Worm (Caenorhabditis elegans) whole organism, midembryonic: Measurements from ENCODE around the gene trul-1.

Experiments used
- cog-1 ChIP-seq: sonication (generic microtip); optimal IDR thresholded peaks from 2 replicates; lab custom pipeline; 2016; ENCODE audit warnings: missing genetic modification characterization, missing compliant biosample characterization
- flt-1 ChIP-seq: fragments of 200-800 bp; sonication (Bioruptor generic); IDR thresholded peaks from 2 replicates; pipeline ENCODE4 v1.3.6; 2022; ENCODE audit warnings: missing genetic modification characterization, missing compliant biosample characterization
- klf-2 ChIP-seq: fragments of 200-800 bp; sonication (Bioruptor generic); conservative IDR thresholded peaks from 2 replicates; pipeline ENCODE4 v1.3.6; 2022; ENCODE audit warnings: missing genetic modification reagents, missing genetic modification characterization, missing compliant biosample characterization
- med-1 ChIP-seq: sonication (generic microtip); optimal IDR thresholded peaks from 2 replicates; lab custom pipeline; 2017; ENCODE audit warnings: missing genetic modification characterization, mild to moderate bottlenecking, missing compliant biosample characterization, antibody characterized with exemption, missing genetic modification reagents; ENCODE audit not compliant: insufficient read depth
- ref-1 ChIP-seq: fragments of 200-800 bp; sonication (Bioruptor generic); conservative IDR thresholded peaks from 2 replicates; pipeline ENCODE4 v1.3.6; 2022; ENCODE audit warnings: missing genetic modification reagents, missing genetic modification characterization, missing compliant biosample characterization
- tab-1 ChIP-seq: fragments of 200-800 bp; sonication (Bioruptor generic); IDR thresholded peaks from 2 replicates; pipeline ENCODE4 v1.3.6; 2022; ENCODE audit warnings: missing genetic modification characterization, missing compliant biosample characterization
- ztf-23 ChIP-seq: fragments of 200-800 bp; sonication (Bioruptor generic); IDR thresholded peaks from 2 replicates; pipeline ENCODE4 v1.3.6; 2022; ENCODE audit warnings: missing genetic modification reagents, missing genetic modification characterization, missing compliant biosample characterization
- ztf-29 ChIP-seq: fragments of 200-800 bp; sonication (Bioruptor generic); IDR thresholded peaks from 2 replicates; pipeline ENCODE4 v1.3.6; 2022; ENCODE audit warnings: missing genetic modification reagents, missing genetic modification characterization, missing compliant biosample characterization

- no peak for TF ChIP-seq ref-1 (GFP tag; lab: Robert Waterston, UW)
- TF ChIP-seq flt-1 (GFP tag; lab: Robert Waterston, UW) = no peak
- TF ChIP-seq ztf-29 (GFP tag; lab: Robert Waterston, UW) = no peak
- TF ChIP-seq klf-2 = no peak
- TF ChIP-seq ztf-23 (GFP tag; lab: Robert Waterston, UW) = no peak
- TF ChIP-seq tab-1 = no peak
- TF ChIP-seq cog-1 (tag; lab: Kevin White, UChicago) = no peak
- TF ChIP-seq med-1 (GFP tag; lab: Kevin White, UChicago) = no peak
These were observed 37.1 kb upstream of the trul-1 start, which contains the start of gene far-7 for ce11 chrII:319459-319858.
